Worm (Caenorhabditis elegans) whole organism, L4 larva: Measurements from ENCODE around the gene srh-272.

Source experiments
- D1046.2 ChIP-seq: fragments of 200-800 bp; sonication (Bioruptor generic); IDR thresholded peaks from 2 replicates; pipeline ENCODE4 v1.3.6; 2022; ENCODE audit warnings: missing genetic modification characterization, missing compliant biosample characterization
- aha-1 ChIP-seq: fragments of 150-350 bp; peaks from one replicate; lab custom pipeline; 2014; ENCODE audit warnings: missing biosample characterization, missing genetic modification characterization
- dmd-9 ChIP-seq: fragments of 200-800 bp; sonication (Bioruptor generic); IDR thresholded peaks from 2 replicates; pipeline ENCODE4 v1.3.6; 2022; ENCODE audit warnings: missing genetic modification reagents, missing genetic modification characterization, missing compliant biosample characterization
- egl-27 ChIP-seq: sonication (generic microtip); optimal IDR thresholded peaks from 3 replicates; lab custom pipeline; 2017; ENCODE audit warnings: missing biosample characterization, missing genetic modification reagents, missing genetic modification characterization
- lir-3 ChIP-seq: sonication (generic microtip); optimal IDR thresholded peaks from 2 replicates; lab custom pipeline; 2016; ENCODE audit warnings: mild to moderate bottlenecking, missing genetic modification characterization, missing compliant biosample characterization
- mdl-1 ChIP-seq, 2 experiments: fragments of 150-350 bp in 1 of 2; sonication (generic microtip) in 1 of 2; optimal IDR thresholded peaks; 2 replicates each; lab custom pipeline; 2014 to 2017; ENCODE audit warnings: missing biosample characterization in 2 of 2, missing genetic modification characterization in 2 of 2
- nhr-41 ChIP-seq: fragments of 200-800 bp; sonication (Bioruptor generic); IDR thresholded peaks from 2 replicates; pipeline ENCODE4 v1.3.6; 2022; ENCODE audit warnings: missing genetic modification reagents, missing genetic modification characterization, missing compliant biosample characterization
- nhr-77 ChIP-seq: fragments of 150-350 bp; optimal IDR thresholded peaks from 2 replicates; lab custom pipeline; 2014; ENCODE audit warnings: missing biosample characterization, missing genetic modification characterization
- saeg-2 ChIP-seq: fragments of 200-800 bp; sonication (Bioruptor generic); IDR thresholded peaks from 2 replicates; pipeline ENCODE4 v1.3.6; 2022; ENCODE audit warnings: missing genetic modification reagents, missing genetic modification characterization, missing compliant biosample characterization
- skn-1 ChIP-seq: fragments of 150-350 bp; optimal IDR thresholded peaks from 2 replicates; lab custom pipeline; 2014; ENCODE audit warnings: missing biosample characterization, missing genetic modification characterization
- unc-130 ChIP-seq: sonication (generic microtip); optimal IDR thresholded peaks from 2 replicates; lab custom pipeline; 2016; ENCODE audit warnings: missing genetic modification reagents, missing genetic modification characterization, missing compliant biosample characterization
- unc-62 ChIP-seq, 3 experiments: fragments of 150-350 bp in 1 of 3; sonication (generic microtip); optimal IDR thresholded peaks in 2 of 3; peaks in 1 of 3; 1 replicate in 1 of 3; 2 replicates in 2 of 3; lab custom pipeline; 2014 to 2017; ENCODE audit warnings: missing biosample characterization in 3 of 3, missing genetic modification characterization in 3 of 3, missing genetic modification reagents in 3 of 3, missing genotype in 1 of 3

DNA sequence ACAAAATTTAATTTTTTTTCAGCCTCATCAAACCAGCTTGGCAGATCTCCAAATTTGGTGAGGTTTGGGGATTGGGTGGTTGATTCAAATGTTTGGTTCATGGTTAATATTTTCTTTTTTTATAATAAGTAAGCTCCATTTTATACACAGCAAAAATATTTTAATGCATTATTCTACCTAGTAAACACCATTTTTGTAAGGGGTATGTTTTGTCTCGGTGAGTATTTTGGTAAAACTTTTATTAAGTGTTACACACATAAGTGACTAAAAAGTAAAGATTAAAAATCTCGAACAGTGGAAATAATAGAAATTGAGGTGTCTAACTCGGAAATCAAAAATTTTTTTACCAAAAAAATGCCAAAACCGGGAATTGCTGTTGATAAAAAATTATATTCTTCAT, 25.5 kb downstream of the srh-272 start, which contains the start of gene srw-4:
- TF ChIP-seq egl-27 (tag; lab: Kevin White, UChicago) (no peak), nhr-77 (tag; lab: Kevin White, UChicago) (no peak), nhr-41 (no peak), lir-3 (tag; lab: Kevin White, UChicago) (no peak), skn-1 (no peak), unc-62 (GFP tag; optimal IDR thresholded peaks at IDR 0.05 in 1 of 2; lab: Kevin White, UChicago) (no peak), unc-62 (tag; optimal IDR thresholded peaks at IDR 0.05; lab: Kevin White, UChicago) (no peak), mdl-1 (tag; optimal IDR thresholded peaks at IDR 0.05; lab: Kevin White, UChicago) (no peak), aha-1 (tag; lab: Kevin White, UChicago) (no peak), dmd-9 (no peak), saeg-2 (GFP tag; lab: Robert Waterston, UW) (no peak), unc-130 (GFP tag; lab: Kevin White, UChicago) (no peak), D1046.2 (GFP tag; lab: Robert Waterston, UW) (no peak)
